Fruit fly (Drosophila melanogaster): ENCODE results near the gene Moe.

- TF ChIP-seq usp (GFP tag; optimal IDR thresholded peaks at IDR 0.05), result no peak
- no peak for TF ChIP-seq EcR (GFP tag; optimal IDR thresholded peaks at IDR 0.05)
- TF ChIP-seq pan (optimal IDR thresholded peaks at IDR 0.05), result no peak
Observed at dm6 chrX:8892445-8893009, 5.6 kb downstream of the Moe start.

Data from whole organism.